Worm (Caenorhabditis elegans) whole organism, early embryonic: ENCODE results near the gene D2096.5.
A peak's percentile ranks its signal among the peaks of the same experiment; 100 is the strongest.

ENCODE experiments used
- B0310.2 ChIP-seq: sonication (generic microtip); optimal IDR thresholded peaks from 2 replicates; lab custom pipeline; 2016; ENCODE audit warnings: mild to moderate bottlenecking, missing genetic modification characterization, missing compliant biosample characterization
- F13C5.2 ChIP-seq: sonication (generic microtip); optimal IDR thresholded peaks from 2 replicates; lab custom pipeline; 2017; ENCODE audit warnings: mild to moderate bottlenecking, missing genetic modification characterization, inconsistent platforms, missing compliant biosample characterization
- aly-1 ChIP-seq: sonication (generic microtip); optimal IDR thresholded peaks from 2 replicates; lab custom pipeline; 2016; ENCODE audit warnings: missing genetic modification characterization, missing compliant biosample characterization
- ama-1 ChIP-seq: fragments of 150-350 bp; optimal IDR thresholded peaks from 2 replicates; lab custom pipeline; 2014
- ceh-13 ChIP-seq: fragments of 200-800 bp; sonication (Bioruptor generic); optimal IDR thresholded peaks from 2 replicates; lab custom pipeline; 2018; ENCODE audit warnings: mild to moderate bottlenecking, missing genetic modification characterization, missing compliant biosample characterization
- ceh-36 ChIP-seq: sonication (generic microtip); optimal IDR thresholded peaks from 2 replicates; lab custom pipeline; 2016; ENCODE audit warnings: missing genetic modification characterization, inconsistent platforms, missing compliant biosample characterization
- ets-7 ChIP-seq: sonication (generic microtip); optimal IDR thresholded peaks from 2 replicates; lab custom pipeline; 2016; ENCODE audit warnings: missing genotype, missing genetic modification characterization, missing compliant biosample characterization
- flt-1 ChIP-seq: fragments of 200-800 bp; sonication (Bioruptor generic); IDR thresholded peaks from 2 replicates; pipeline ENCODE4 v1.3.6; 2022; ENCODE audit warnings: missing genetic modification characterization, missing compliant biosample characterization
- hmbx-1 ChIP-seq: sonication (generic microtip); optimal IDR thresholded peaks from 2 replicates; lab custom pipeline; 2016; ENCODE audit warnings: mild to moderate bottlenecking, missing genetic modification characterization, missing compliant biosample characterization
- hmg-4 ChIP-seq: fragments of 200-800 bp; sonication (Bioruptor generic); optimal IDR thresholded peaks from 2 replicates; lab custom pipeline; 2018; ENCODE audit warnings: mild to moderate bottlenecking, missing genetic modification characterization, missing compliant biosample characterization
- hnd-1 ChIP-seq: sonication (generic microtip); optimal IDR thresholded peaks from 2 replicates; lab custom pipeline; 2016; ENCODE audit warnings: missing genetic modification characterization, missing compliant biosample characterization
- pes-1 ChIP-seq: fragments of 200-800 bp; sonication (Bioruptor generic); IDR thresholded peaks from 2 replicates; pipeline ENCODE4 v1.3.6; 2022; ENCODE audit warnings: missing genetic modification reagents, missing genetic modification characterization, missing compliant biosample characterization
- scrt-1 ChIP-seq: fragments of 200-800 bp; sonication (Bioruptor generic); IDR thresholded peaks from 2 replicates; pipeline ENCODE4 v1.3.6; 2022; ENCODE audit warnings: missing genetic modification characterization, missing compliant biosample characterization
- sea-1 ChIP-seq: fragments of 200-800 bp; sonication (Bioruptor generic); conservative IDR thresholded peaks from 2 replicates; pipeline ENCODE4 v1.3.6; 2022; ENCODE audit warnings: missing genetic modification characterization, missing compliant biosample characterization
- tbx-11 ChIP-seq: fragments of 200-800 bp; sonication (Bioruptor generic); IDR thresholded peaks from 2 replicates; pipeline ENCODE4 v1.3.6; 2022; ENCODE audit warnings: missing genetic modification characterization, missing compliant biosample characterization
- tbx-37 ChIP-seq: fragments of 200-800 bp; sonication (Bioruptor generic); conservative IDR thresholded peaks from 2 replicates; pipeline ENCODE4 v1.3.6; 2022; ENCODE audit warnings: missing genetic modification reagents, missing genetic modification characterization, missing compliant biosample characterization
- tra-4 ChIP-seq: sonication (generic microtip); optimal IDR thresholded peaks from 2 replicates; lab custom pipeline; 2017; ENCODE audit warnings: missing genetic modification characterization, missing compliant biosample characterization

Gene D2096.5

ce11 chrIV:8342385-8342784 lies 17.2 kb downstream of the D2096.5 start, which contains the start of gene lgc-5:
Gene lgc-5 (plus strand): TSS chrIV:8342685.
- TF ChIP-seq scrt-1 (GFP tag; lab: Robert Waterston, UW) (no peak), hmg-4 (GFP tag; lab: Kevin White, UChicago) (no peak), F13C5.2 (tag; lab: Kevin White, UChicago) (no peak), ama-1 (no peak), ceh-36 (no peak), tra-4 (tag; lab: Kevin White, UChicago) (no peak), hnd-1 (tag; lab: Kevin White, UChicago) (no peak), tbx-11 (GFP tag; lab: Robert Waterston, UW) (no peak), ets-7 (tag; lab: Kevin White, UChicago) (no peak), ceh-13 (GFP tag; lab: Kevin White, UChicago) (no peak), pes-1 (GFP tag; lab: Robert Waterston, UW) (no peak), hmbx-1 (tag; lab: Kevin White, UChicago) (no peak), tbx-37 (no peak), B0310.2 (tag; lab: Kevin White, UChicago) (no peak), sea-1 (GFP tag; lab: Robert Waterston, UW) (no peak), aly-1 (no peak), flt-1 (GFP tag; lab: Robert Waterston, UW) (no peak)

ce11 chrIV:8339636-8340035 lies 19.9 kb downstream of the D2096.5 start, which contains the start of gene lgc-6:
Gene lgc-6 (plus strand): TSS chrIV:8339936.
- no peak for TF ChIP-seq pes-1 (GFP tag; lab: Robert Waterston, UW)
- TF ChIP-seq ets-7 (tag; lab: Kevin White, UChicago): no peak
- no peak for TF ChIP-seq ceh-36
- no peak for TF ChIP-seq flt-1 (GFP tag; lab: Robert Waterston, UW)
- no peak for TF ChIP-seq hmg-4 (GFP tag; lab: Kevin White, UChicago)
- no peak for TF ChIP-seq tbx-37

ce11 chrIV:8333988-8334863 lies 25.3 kb downstream of the D2096.5 start, which contains the start of gene his-32:
Gene his-32 (plus strand): TSS chrIV:8334305.
- TF ChIP-seq tbx-11 (GFP tag; lab: Robert Waterston, UW) (no peak), ets-7 (tag; lab: Kevin White, UChicago) (no peak), ceh-36 (peak; percentile 69), tbx-37 (no peak), flt-1 (GFP tag; lab: Robert Waterston, UW) (peak; percentile 65; the same call in 1 of the 2 replicates), scrt-1 (GFP tag; lab: Robert Waterston, UW) (peak; percentile 78; the same call in 1 of the 2 replicates), B0310.2 (tag; lab: Kevin White, UChicago) (peak; percentile 88), ceh-13 (GFP tag; lab: Kevin White, UChicago) (no peak), tra-4 (tag; lab: Kevin White, UChicago) (peak; percentile 25), hmg-4 (GFP tag; lab: Kevin White, UChicago) (peak; percentile 41), hnd-1 (tag; lab: Kevin White, UChicago) (no peak), F13C5.2 (tag; lab: Kevin White, UChicago) (peak; percentile 18), hmbx-1 (tag; lab: Kevin White, UChicago) (peak; percentile 60), aly-1 (peak; percentile 100), sea-1 (GFP tag; lab: Robert Waterston, UW) (peak; percentile 67; the same call in 1 of the 2 replicates), pes-1 (GFP tag; lab: Robert Waterston, UW) (peak; percentile 76), ama-1 (peak; percentile 99)

ce11 chrIV:8333954-8333987 lies 25.8 kb downstream of the D2096.5 start, which contains the start of gene his-31:
Gene his-31 (minus strand): TSS chrIV:8333983.
- no peak for TF ChIP-seq ceh-36
- TF ChIP-seq tbx-37: no peak
- TF ChIP-seq F13C5.2 (tag; lab: Kevin White, UChicago): no peak
- TF ChIP-seq hmbx-1 (tag; lab: Kevin White, UChicago): no peak
- TF ChIP-seq hnd-1 (tag; lab: Kevin White, UChicago): no peak
- TF ChIP-seq ets-7 (tag; lab: Kevin White, UChicago): no peak
- no peak for TF ChIP-seq hmg-4 (GFP tag; lab: Kevin White, UChicago)
- no peak for TF ChIP-seq ama-1
- no peak for TF ChIP-seq pes-1 (GFP tag; lab: Robert Waterston, UW)
- no peak for TF ChIP-seq aly-1

- TF ChIP-seq aly-1 (peak; percentile 47), sea-1 (GFP tag; lab: Robert Waterston, UW) (no peak), ama-1 (peak; percentile 97), ceh-13 (GFP tag; lab: Kevin White, UChicago) (no peak)
These were observed 26.0 kb downstream of the D2096.5 start for ce11 chrIV:8333554-8333953.

ce11 chrIV:8333034-8333433 lies 26.5 kb downstream of the D2096.5 start:
- TF ChIP-seq hmg-4 (GFP tag; lab: Kevin White, UChicago) (no peak), flt-1 (GFP tag; lab: Robert Waterston, UW) (0 out of 2 replicates have a peak, but pooled peaks have one; percentile 2), tra-4 (tag; lab: Kevin White, UChicago) (no peak)

ce11 chrIV:8332526-8332925 lies 27.0 kb downstream of the D2096.5 start, which contains the start of gene lys-10:
Gene lys-10 (plus strand): TSS chrIV:8332826.
- no peak for TF ChIP-seq flt-1 (GFP tag; lab: Robert Waterston, UW)
- TF ChIP-seq ceh-13 (GFP tag; lab: Kevin White, UChicago): no peak
- no peak for TF ChIP-seq pes-1 (GFP tag; lab: Robert Waterston, UW)
- no peak for TF ChIP-seq ets-7 (tag; lab: Kevin White, UChicago)
- no peak for TF ChIP-seq sea-1 (GFP tag; lab: Robert Waterston, UW)
- no peak for TF ChIP-seq F13C5.2 (tag; lab: Kevin White, UChicago)
- TF ChIP-seq hmg-4 (GFP tag; lab: Kevin White, UChicago): no peak
- no peak for TF ChIP-seq aly-1
- no peak for TF ChIP-seq tbx-37
- TF ChIP-seq hnd-1 (tag; lab: Kevin White, UChicago): no peak
- TF ChIP-seq scrt-1 (GFP tag; lab: Robert Waterston, UW): no peak
- no peak for TF ChIP-seq ama-1
- no peak for TF ChIP-seq tbx-11 (GFP tag; lab: Robert Waterston, UW)
- no peak for TF ChIP-seq ceh-36
- TF ChIP-seq hmbx-1 (tag; lab: Kevin White, UChicago): no peak
- TF ChIP-seq tra-4 (tag; lab: Kevin White, UChicago): no peak
- no peak for TF ChIP-seq B0310.2 (tag; lab: Kevin White, UChicago)
